Worm (Caenorhabditis elegans) whole organism, L1 larva: ENCODE measurements around the gene C49C3.21.

Experiments
- F16B12.6 ChIP-seq: fragments of 150-350 bp; optimal IDR thresholded peaks from 2 replicates; lab custom pipeline; 2014; ENCODE audit warnings: missing biosample characterization, missing genetic modification characterization
- ama-1 ChIP-seq: fragments of 150-350 bp; optimal IDR thresholded peaks from 2 replicates; lab custom pipeline; 2014
- mef-2 ChIP-seq: fragments of 150-350 bp; optimal IDR thresholded peaks from 2 replicates; lab custom pipeline; 2014; ENCODE audit warnings: missing biosample characterization, missing genetic modification characterization
- nhr-28 ChIP-seq: fragments of 150-350 bp; optimal IDR thresholded peaks from 2 replicates; lab custom pipeline; 2014; ENCODE audit warnings: missing biosample characterization, missing genetic modification characterization

DNA sequence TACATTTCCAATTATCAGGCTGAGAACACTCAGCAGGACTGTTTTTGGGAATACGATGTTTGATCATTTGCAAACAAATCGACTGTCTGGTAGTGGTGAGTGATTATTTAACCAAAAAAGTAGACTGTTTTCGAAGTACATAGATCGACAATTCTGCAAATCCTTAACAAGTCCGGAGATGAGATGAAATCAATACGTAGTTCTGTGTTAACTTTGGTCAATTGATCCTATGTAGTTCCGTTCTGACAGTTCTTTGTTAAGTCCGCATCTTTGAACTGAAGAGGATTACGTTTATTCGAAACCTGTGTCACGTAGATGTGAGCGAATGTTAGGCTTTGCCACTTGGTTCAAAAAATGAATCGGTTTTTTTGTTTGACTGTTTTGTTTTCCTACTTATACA, 8.8 kb downstream of the C49C3.21 start, which contains the start of gene clec-199:
- TF ChIP-seq nhr-28 (no peak), mef-2 (tag; lab: Kevin White, UChicago) (no peak), ama-1 (lab: Kevin White, UChicago) (no peak), F16B12.6 (tag; lab: Kevin White, UChicago) (no peak)
